Fruit fly (Drosophila melanogaster): ENCODE measurements around the gene CrebA.

The CrebA gene

DNA sequence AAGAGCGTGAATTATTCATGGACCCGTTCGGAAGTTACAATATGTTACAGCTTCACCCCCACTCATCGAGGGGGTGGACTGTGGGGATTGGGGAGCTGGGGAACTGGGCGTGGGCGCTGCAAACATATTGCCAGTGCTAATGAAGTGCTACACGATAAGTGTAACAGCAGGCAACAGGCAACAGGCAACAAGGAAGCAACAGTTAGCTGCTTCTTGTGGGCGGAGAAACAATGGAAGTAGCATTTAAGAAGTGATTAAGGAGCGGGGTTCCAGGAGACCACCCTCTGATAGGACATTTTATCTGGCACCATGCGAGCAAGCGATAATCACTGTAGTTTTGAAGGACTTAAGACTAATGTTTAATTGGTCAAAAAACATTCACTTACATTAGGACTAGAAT lies 6.1 kb downstream of the CrebA start:
- no peak for TF ChIP-seq maf-S (GFP tag; optimal IDR thresholded peaks at IDR 0.05)
- peak; percentile 94 for TF ChIP-seq scrt (GFP tag; optimal IDR thresholded peaks at IDR 0.05)
- TF ChIP-seq zen (tag; optimal IDR thresholded peaks at IDR 0.05), result peak; percentile 51
- TF ChIP-seq CHES-1-like (GFP tag; optimal IDR thresholded peaks at IDR 0.05), result no peak
- peak; percentile 40 for TF ChIP-seq abd-A (tag; optimal IDR thresholded peaks at IDR 0.05)

DNA sequence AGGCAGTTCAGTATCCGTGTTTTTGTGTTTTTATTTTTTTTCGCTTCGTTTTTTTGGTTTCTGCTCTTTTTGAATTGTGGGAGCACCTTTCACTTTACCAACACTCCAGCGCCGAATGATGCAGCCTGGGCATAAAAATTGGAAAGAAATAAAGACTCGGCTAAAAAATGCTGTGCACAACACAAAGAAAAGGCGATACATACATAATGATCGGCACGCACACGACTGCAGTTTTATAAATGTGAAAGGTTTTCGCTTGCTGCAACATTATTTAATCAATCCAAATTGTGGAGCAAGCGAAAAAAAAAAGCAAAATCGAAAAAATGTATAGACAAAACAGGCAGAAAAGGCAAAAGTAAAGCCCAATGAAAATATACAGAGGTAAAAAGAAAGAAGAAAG lies 7.9 kb downstream of the CrebA start:
- TF ChIP-seq CG31441 (GFP tag; IDR thresholded peaks at IDR 0.05), result no peak
- TF ChIP-seq CG3838 (GFP tag; optimal IDR thresholded peaks at IDR 0.05), result no peak
- no peak for TF ChIP-seq CG7839 (tag; optimal IDR thresholded peaks at IDR 0.05)
- TF ChIP-seq ind (GFP tag; optimal IDR thresholded peaks at IDR 0.05), result no peak
- TF ChIP-seq CG8388 (GFP tag; optimal IDR thresholded peaks at IDR 0.05), result no peak
- TF ChIP-seq mam (GFP tag; optimal IDR thresholded peaks at IDR 0.05), result no peak
- no peak for TF ChIP-seq CG34422 (GFP tag; IDR thresholded peaks at IDR 0.05)

DNA sequence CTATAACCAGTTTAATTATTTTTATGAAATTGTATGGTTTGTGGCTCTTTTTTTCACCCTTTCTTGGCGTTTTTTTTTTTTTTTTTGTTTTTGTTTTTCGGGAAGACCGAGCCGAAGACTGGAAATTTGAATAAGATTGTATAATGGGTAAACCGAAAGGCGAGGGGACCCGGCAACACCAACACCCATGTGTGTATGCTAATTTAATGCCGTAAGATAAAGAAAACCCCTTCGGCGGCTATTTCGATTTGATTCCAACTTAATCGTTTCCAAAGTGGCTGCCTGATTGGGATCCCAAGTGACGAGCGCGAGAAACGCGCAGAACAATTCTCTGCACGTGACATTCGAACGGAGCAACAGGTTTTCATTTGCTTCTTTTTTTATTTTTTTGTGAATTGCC lies 8.3 kb downstream of the CrebA start:
- TF ChIP-seq Xrp1 (GFP tag; IDR thresholded peaks at IDR 0.05) (no peak), Pdp1 (GFP tag; optimal IDR thresholded peaks at IDR 0.05) (peak in 1 of 2 experiments; percentile 76), pros (GFP tag; optimal IDR thresholded peaks at IDR 0.05) (peak; percentile 93), sqz (GFP tag; optimal IDR thresholded peaks at IDR 0.05) (peak; percentile 62), eyg (GFP tag; optimal IDR thresholded peaks at IDR 0.05) (no peak), CG2202 (tag; optimal IDR thresholded peaks at IDR 0.05) (no peak), lmd (GFP tag; IDR thresholded peaks at IDR 0.05) (no peak), ssp (GFP tag; IDR thresholded peaks at IDR 0.05) (no peak), org-1 (GFP tag; optimal IDR thresholded peaks at IDR 0.05) (no peak), chinmo (GFP tag; IDR thresholded peaks at IDR 0.05; ENCODE audit: partially characterized antibody) (0 out of 4 replicates have a peak, but pooled peaks have one; percentile 5), mld (GFP tag; IDR thresholded peaks at IDR 0.05; ENCODE audit: partially characterized antibody) (no peak), abd-A (tag; optimal IDR thresholded peaks at IDR 0.05) (peak; percentile 55), cwo (GFP tag; optimal IDR thresholded peaks at IDR 0.05) (peak; percentile 62), kni (GFP tag; optimal IDR thresholded peaks at IDR 0.05) (peak; percentile 10), vvl (GFP tag; IDR thresholded peaks at IDR 0.05) (peak; percentile 91), CG3065 (GFP tag; optimal IDR thresholded peaks at IDR 0.05) (no peak), sens (GFP tag) (peak; percentile 16)

DNA sequence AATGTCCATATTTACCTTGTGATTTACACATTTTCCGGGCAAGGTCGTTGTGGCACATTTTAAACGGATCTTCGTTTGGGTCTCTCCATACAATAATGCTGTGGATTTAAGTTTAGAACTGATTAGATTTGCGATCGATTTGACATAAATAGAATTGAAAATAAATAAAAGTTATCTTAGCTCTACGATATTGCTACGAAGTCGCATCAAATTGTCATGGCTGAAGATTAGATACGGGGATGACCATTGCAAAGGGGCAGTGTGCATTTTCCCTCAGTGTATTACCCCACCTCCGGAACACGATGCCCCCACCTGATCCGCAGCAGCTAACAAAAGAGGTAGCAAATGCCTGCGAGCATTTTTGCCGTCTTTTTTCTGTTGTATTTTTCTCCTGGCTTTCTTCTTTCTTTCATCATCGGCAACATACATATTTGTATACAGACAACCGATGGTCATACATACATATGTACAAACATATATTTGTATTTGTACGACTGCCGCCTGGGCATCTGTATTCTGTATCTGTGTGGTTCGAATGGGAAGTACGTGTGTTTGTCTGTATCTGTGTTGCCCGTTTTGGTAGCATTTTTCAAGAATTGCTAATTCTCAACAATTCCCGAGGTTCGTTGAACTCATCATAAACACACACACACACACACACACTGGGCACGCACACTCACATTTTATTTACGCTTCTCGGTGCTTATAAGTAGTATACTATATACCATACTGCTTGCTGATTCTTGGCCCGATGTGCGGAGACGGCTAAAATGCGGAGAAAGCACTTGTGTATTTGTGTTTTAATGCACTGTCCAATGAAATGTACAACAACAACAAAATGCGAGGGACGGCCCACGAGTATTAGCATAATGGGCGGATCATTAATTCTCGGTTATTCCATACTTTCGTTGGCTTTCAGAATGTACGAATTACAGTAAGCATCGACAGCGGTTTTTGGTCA lies 9.5 kb downstream of the CrebA start:
- TF ChIP-seq CG17612 (GFP tag; IDR thresholded peaks at IDR 0.05) (no peak), emc (GFP tag; optimal IDR thresholded peaks at IDR 0.05) (no peak), Sox102F (GFP tag; optimal IDR thresholded peaks at IDR 0.05) (peak; percentile 17), NK7.1 (GFP tag; optimal IDR thresholded peaks at IDR 0.05) (no peak), CG15073 (GFP tag; optimal IDR thresholded peaks at IDR 0.05) (no peak), Bgb (GFP tag; IDR thresholded peaks at IDR 0.05; ENCODE audit: partially characterized antibody) (no peak), crc (GFP tag; optimal IDR thresholded peaks at IDR 0.05) (no peak), Awh (GFP tag; IDR thresholded peaks at IDR 0.05) (no peak), dan (GFP tag; IDR thresholded peaks at IDR 0.05) (no peak), Myb (GFP tag; optimal IDR thresholded peaks at IDR 0.05) (no peak), CTCF (GFP tag; optimal IDR thresholded peaks at IDR 0.05) (no peak), insv (GFP tag; optimal IDR thresholded peaks at IDR 0.05) (no peak), CG13775 (GFP tag; optimal IDR thresholded peaks at IDR 0.05) (no peak), Jarid2 (GFP tag; optimal IDR thresholded peaks at IDR 0.05) (no peak), fd64A (GFP tag; optimal IDR thresholded peaks at IDR 0.05) (no peak), Fer1 (GFP tag; optimal IDR thresholded peaks at IDR 0.05) (no peak), Med (GFP tag) (peak; percentile 3), CG8089 (GFP tag; optimal IDR thresholded peaks at IDR 0.05) (no peak), Ets97D (GFP tag; optimal IDR thresholded peaks at IDR 0.05) (no peak)

All from whole organism, embryonic.